Worm (Caenorhabditis elegans) whole organism, late embryonic: ENCODE results near the gene dhs-12.

Experiments used
- F13H6.1 ChIP-seq: sonication (generic microtip); optimal IDR thresholded peaks from 2 replicates; lab custom pipeline; 2016; ENCODE audit warnings: missing genetic modification characterization, missing compliant biosample characterization
- ceh-14 ChIP-seq: sonication (generic microtip); optimal IDR thresholded peaks from 2 replicates; lab custom pipeline; 2016; ENCODE audit warnings: missing genotype, missing genetic modification characterization, missing compliant biosample characterization
- elt-2 ChIP-seq: sonication (generic microtip); optimal IDR thresholded peaks from 2 replicates; lab custom pipeline; 2016; ENCODE audit warnings: missing genetic modification reagents, missing genetic modification characterization, missing compliant biosample characterization
- fkh-10 ChIP-seq: fragments of 150-350 bp; optimal IDR thresholded peaks from 2 replicates; lab custom pipeline; 2014; ENCODE audit warnings: missing biosample characterization, missing genetic modification reagents, missing genetic modification characterization
- hlh-13 ChIP-seq: fragments of 200-800 bp; sonication (Bioruptor generic); optimal IDR thresholded peaks from 2 replicates; lab custom pipeline; 2018; ENCODE audit warnings: mild to moderate bottlenecking, missing genetic modification characterization, missing compliant biosample characterization
- lin-11 ChIP-seq: fragments of 200-800 bp; sonication (Bioruptor generic); optimal IDR thresholded peaks from 2 replicates; lab custom pipeline; 2018; ENCODE audit warnings: mild to moderate bottlenecking, missing genetic modification characterization, missing compliant biosample characterization
- nhr-11 ChIP-seq: fragments of 150-350 bp; optimal IDR thresholded peaks from 2 replicates; lab custom pipeline; 2014; ENCODE audit warnings: missing biosample characterization, missing genetic modification characterization
- nhr-232 ChIP-seq: sonication (generic microtip); optimal IDR thresholded peaks from 2 replicates; lab custom pipeline; 2016; ENCODE audit warnings: missing genetic modification characterization, missing compliant biosample characterization
- pqm-1 ChIP-seq: sonication (generic microtip); optimal IDR thresholded peaks from 2 replicates; lab custom pipeline; 2016; ENCODE audit warnings: missing genetic modification characterization, missing compliant biosample characterization
- rnt-1 ChIP-seq: sonication (generic microtip); optimal IDR thresholded peaks from 2 replicates; lab custom pipeline; 2016; ENCODE audit warnings: missing genetic modification characterization, missing compliant biosample characterization
- sox-2 ChIP-seq: fragments of 200-800 bp; sonication (Bioruptor generic); IDR thresholded peaks from 2 replicates; pipeline ENCODE4 v1.3.6; 2022; ENCODE audit warnings: missing genetic modification reagents, missing genetic modification characterization, missing compliant biosample characterization
- ttx-3 ChIP-seq: sonication (generic microtip); optimal IDR thresholded peaks from 2 replicates; lab custom pipeline; 2016; ENCODE audit warnings: missing genetic modification reagents, missing genetic modification characterization, missing compliant biosample characterization

- TF ChIP-seq pqm-1 (no peak), F13H6.1 (no peak), ceh-14 (tag; lab: Kevin White, UChicago) (no peak), ttx-3 (tag; lab: Kevin White, UChicago) (no peak), rnt-1 (tag; lab: Kevin White, UChicago) (no peak), sox-2 (GFP tag; lab: Robert Waterston, UW) (no peak), elt-2 (tag; lab: Kevin White, UChicago) (no peak), fkh-10 (GFP tag; lab: Kevin White, UChicago) (no peak), hlh-13 (GFP tag; lab: Kevin White, UChicago) (no peak), nhr-11 (tag; lab: Kevin White, UChicago) (no peak), lin-11 (tag; lab: Kevin White, UChicago) (no peak), nhr-232 (tag; lab: Kevin White, UChicago) (no peak)
Observed at ce11 chrIV:10095171-10095570, 47.1 kb upstream of the dhs-12 start, which contains the start of the genes C04G2.5 and msp-36.
